Fruit fly (Drosophila melanogaster): Measurements from ENCODE around the gene tgo.

Gene tgo

dm6 chr3R:9031797-9032418 is 12.1 kb upstream of the tgo start (continued):
- TF ChIP-seq wdn (GFP tag; IDR thresholded peaks at IDR 0.05), result peak; percentile 84; the same call in 1 of the 2 replicates
- no peak for TF ChIP-seq CG14860 (GFP tag; IDR thresholded peaks at IDR 0.05; ENCODE audit: partially characterized antibody)
- TF ChIP-seq Taf1 (GFP tag; IDR thresholded peaks at IDR 0.05), result peak; percentile 74
- TF ChIP-seq fd96Cb (tag; optimal IDR thresholded peaks at IDR 0.05), result peak; percentile 87
- TF ChIP-seq CG15479 (GFP tag; optimal IDR thresholded peaks at IDR 0.05), result no peak
- peak; percentile 82 for TF ChIP-seq Ssrp (tag; optimal IDR thresholded peaks at IDR 0.05)
- TF ChIP-seq peb (GFP tag; IDR thresholded peaks at IDR 0.05), result peak; percentile 84
- peak; percentile 20 for TF ChIP-seq Kr (GFP tag; optimal IDR thresholded peaks at IDR 0.05)
- TF ChIP-seq CG11695 (GFP tag; IDR thresholded peaks at IDR 0.05), result peak; percentile 95
- peak; percentile 67 for TF ChIP-seq Spps (tag; optimal IDR thresholded peaks at IDR 0.05)
- peak in 1 of 3 experiments; percentile 95 for TF ChIP-seq Stat92E (GFP tag; optimal IDR thresholded peaks at IDR 0.05)
- peak; percentile 59 for TF ChIP-seq CG2116 (GFP tag; optimal IDR thresholded peaks at IDR 0.05)
- TF ChIP-seq CG4617 (GFP tag; optimal IDR thresholded peaks at IDR 0.05; ENCODE audit: borderline replicate concordance), result peak; percentile 62
- TF ChIP-seq disco-r (GFP tag; optimal IDR thresholded peaks at IDR 0.05), result peak; percentile 77
- TF ChIP-seq Xrp1 (GFP tag; IDR thresholded peaks at IDR 0.05), result peak; percentile 91

DNA sequence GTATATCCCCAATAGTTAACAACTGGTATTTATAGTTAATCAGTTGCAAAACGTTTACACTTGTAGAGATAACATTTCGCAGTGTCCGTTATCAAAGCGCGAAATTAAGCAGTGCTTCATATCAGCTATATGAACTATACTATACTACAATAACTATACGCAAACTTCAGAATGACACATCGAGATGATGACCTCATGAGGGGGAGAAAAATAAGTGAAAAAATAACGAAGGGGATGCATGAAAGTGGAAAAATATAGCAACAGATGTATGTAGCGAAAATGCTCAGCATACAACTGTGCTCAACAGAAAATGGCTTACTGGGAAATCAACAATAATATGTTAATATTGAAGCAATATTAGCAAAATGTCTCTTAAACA is 10.9 kb upstream of the tgo start:
- TF ChIP-seq caup (GFP tag; optimal IDR thresholded peaks at IDR 0.05; ENCODE audit: severe bottlenecking) (no peak), ken (GFP tag; IDR thresholded peaks at IDR 0.05) (no peak), Dek (tag; optimal IDR thresholded peaks at IDR 0.05) (no peak), CG7786 (GFP tag; optimal IDR thresholded peaks at IDR 0.05) (no peak), exex (tag; optimal IDR thresholded peaks at IDR 0.05) (peak; percentile 19), phol (tag; optimal IDR thresholded peaks at IDR 0.05) (no peak)

- TF ChIP-seq CG7556 (GFP tag; optimal IDR thresholded peaks at IDR 0.05) (no peak), grau (tag; optimal IDR thresholded peaks at IDR 0.05) (peak; percentile 50), HLH3B (GFP tag; IDR thresholded peaks at IDR 0.05) (no peak), Lim3 (GFP tag; IDR thresholded peaks at IDR 0.05) (no peak), CG12071 (GFP tag; optimal IDR thresholded peaks at IDR 0.05) (no peak), Awh (GFP tag; IDR thresholded peaks at IDR 0.05) (no peak), z (GFP tag; IDR thresholded peaks at IDR 0.05) (no peak), zfh2 (GFP tag; optimal IDR thresholded peaks at IDR 0.05) (no peak), CG7987 (GFP tag; optimal IDR thresholded peaks at IDR 0.05) (no peak), ftz-f1 (GFP tag; optimal IDR thresholded peaks at IDR 0.05) (no peak), Vsx1 (GFP tag; optimal IDR thresholded peaks at IDR 0.05) (no peak), tna (GFP tag; IDR thresholded peaks at IDR 0.05; ENCODE audit: partially characterized antibody) (no peak), CG31365 (tag; optimal IDR thresholded peaks at IDR 0.05) (no peak), C15 (GFP tag; IDR thresholded peaks at IDR 0.05) (no peak), E2f1 (GFP tag; IDR thresholded peaks at IDR 0.05) (no peak), CG12769 (tag; optimal IDR thresholded peaks at IDR 0.05) (peak; percentile 56), Bteb2 (GFP tag; optimal IDR thresholded peaks at IDR 0.05) (no peak), CkIIα-i1 (GFP tag; IDR thresholded peaks at IDR 0.05) (no peak), CG4424 (GFP tag; optimal IDR thresholded peaks at IDR 0.05) (no peak), CG34376 (GFP tag; optimal IDR thresholded peaks at IDR 0.05) (no peak), pros (GFP tag; optimal IDR thresholded peaks at IDR 0.05) (peak; percentile 39), CG8290 (GFP tag; optimal IDR thresholded peaks at IDR 0.05) (no peak), CG8290 (tag; optimal IDR thresholded peaks at IDR 0.05) (no peak), CG5180 (GFP tag; optimal IDR thresholded peaks at IDR 0.05) (no peak), CG12104 (GFP tag; optimal IDR thresholded peaks at IDR 0.05) (no peak), MBD-R2 (GFP tag; IDR thresholded peaks at IDR 0.05) (no peak)
Measured at dm6 chr3R:9030006-9030749, 10.4 kb upstream of the tgo start.

Measured in whole organism, embryonic.